Worm (Caenorhabditis elegans): ENCODE data around the gene srsx-14.

ce11 chrIV:5598515-5599132 is 28.3 kb downstream of the srsx-14 start:
- TF ChIP-seq repo-1 (tag; optimal IDR thresholded peaks at IDR 0.05) (no peak), lir-1 (GFP tag; conservative IDR thresholded peaks at IDR 0.05) (no peak), dpl-1 (GFP tag; optimal IDR thresholded peaks at IDR 0.05) (no peak), nfya-2 (GFP tag; IDR thresholded peaks at IDR 0.05) (no peak)
